Fruit fly (Drosophila melanogaster) whole organism, adult: ENCODE results near the gene rols.
A peak's percentile ranks its signal among the peaks of the same experiment; 100 is the strongest.

Source experiments
- CG12768 ChIP-seq: fragments of 200-800 bp; sonication (Bioruptor generic); optimal IDR thresholded peaks from 2 replicates; lab custom pipeline; 2017; ENCODE audit warnings: missing biosample characterization, missing genetic modification characterization, mild to moderate bottlenecking, moderate library complexity, missing genetic modification reagents
- CG33017 ChIP-seq: fragments of 200-800 bp; sonication (Bioruptor generic); optimal IDR thresholded peaks from 2 replicates; lab custom pipeline; 2018; ENCODE audit warnings: missing biosample characterization, mild to moderate bottlenecking, missing genetic modification characterization, moderate library complexity
- CG7045 ChIP-seq: fragments of 200-800 bp; sonication (Bioruptor generic); optimal IDR thresholded peaks from 2 replicates; lab custom pipeline; 2017; ENCODE audit warnings: missing biosample characterization, mild to moderate bottlenecking, missing genetic modification characterization
- CG7101 ChIP-seq: fragments of 200-800 bp; sonication (Bioruptor generic); optimal IDR thresholded peaks from 2 replicates; lab custom pipeline; 2018; ENCODE audit warnings: missing biosample characterization, mild to moderate bottlenecking, missing genetic modification characterization, moderate library complexity
- Mnt ChIP-seq: fragments of 200-800 bp; sonication (Bioruptor generic); optimal IDR thresholded peaks from 2 replicates; lab custom pipeline; 2016; ENCODE audit warnings: missing biosample characterization, mild to moderate bottlenecking, missing genetic modification characterization
- bab1 ChIP-seq: fragments of 200-800 bp; sonication (Bioruptor generic); optimal IDR thresholded peaks from 3 replicates; lab custom pipeline; 2019; ENCODE audit warnings: missing biosample characterization, mild to moderate bottlenecking, missing genetic modification characterization, moderate library complexity
- cnc ChIP-seq, 2 experiments: fragments of >200 bp; optimal IDR thresholded peaks; 2 replicates each; lab custom pipeline; 2017
- kay ChIP-seq: fragments of 200-800 bp; sonication (Bioruptor generic); peaks from one replicate; lab custom pipeline; 2016; ENCODE audit warnings: missing biosample characterization, missing genetic modification characterization, borderline replicate concordance
- ovo ChIP-seq: fragments of 200-800 bp; sonication (Bioruptor generic); optimal IDR thresholded peaks from 2 replicates; lab custom pipeline; 2016; ENCODE audit warnings: missing biosample characterization, missing genetic modification characterization
- pad ChIP-seq: fragments of 200-800 bp; sonication (Bioruptor generic); optimal IDR thresholded peaks from 3 replicates; lab custom pipeline; 2017; ENCODE audit warnings: missing biosample characterization, missing genetic modification characterization, mild to moderate bottlenecking, moderate library complexity, missing genetic modification reagents
- tj ChIP-seq: fragments of 200-800 bp; sonication (Bioruptor generic); optimal IDR thresholded peaks from 3 replicates; lab custom pipeline; 2017; ENCODE audit warnings: missing biosample characterization, mild to moderate bottlenecking, missing genetic modification characterization, moderate library complexity

DNA sequence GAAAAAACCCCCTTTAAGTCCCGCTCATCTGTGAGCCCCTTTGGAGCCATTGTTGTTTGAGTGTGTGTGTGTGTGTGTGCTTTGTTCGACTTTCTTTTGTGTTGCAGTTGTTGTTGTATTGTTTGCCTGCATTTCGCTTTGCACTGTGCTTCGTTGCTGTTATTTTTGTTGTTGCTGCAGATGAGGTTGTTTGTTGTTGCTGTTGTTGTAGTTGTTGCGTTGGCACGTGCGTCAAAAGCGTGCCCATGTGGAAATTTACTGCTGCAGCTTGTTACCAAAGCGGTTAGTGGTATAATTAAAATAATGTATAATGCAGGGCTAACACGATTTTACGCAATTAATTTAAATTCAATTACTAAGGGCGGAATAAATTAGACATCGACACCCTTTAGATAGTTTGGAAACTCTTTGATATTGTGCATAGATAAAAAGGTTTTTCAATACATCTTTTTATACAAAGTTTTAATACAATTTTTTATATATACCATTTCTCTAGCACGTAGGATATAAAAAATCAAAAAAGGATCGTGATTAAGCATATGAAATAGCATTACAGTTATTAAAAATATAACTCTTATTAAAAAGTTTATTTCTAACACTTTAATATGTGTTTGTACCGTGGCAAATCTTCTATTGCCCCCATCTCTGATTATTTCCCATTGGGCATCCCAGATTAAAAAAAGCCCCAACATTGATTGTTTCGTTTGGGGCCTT, 25.7 kb upstream of the rols start:
- TF ChIP-seq pad (GFP tag; lab: Kevin White, UChicago): peak; percentile 55
- no peak for TF ChIP-seq bab1 (GFP tag; lab: Kevin White, UChicago)
- TF ChIP-seq CG7101 (tag; lab: Kevin White, UChicago): no peak
- no peak for TF ChIP-seq cnc (optimal IDR thresholded peaks at IDR 0.05; lab: Kevin White, UChicago)
- TF ChIP-seq CG7045 (GFP tag; lab: Kevin White, UChicago): no peak
- TF ChIP-seq tj: no peak
- TF ChIP-seq ovo (GFP tag; lab: Kevin White, UChicago): no peak
- no peak for TF ChIP-seq CG12768 (GFP tag; lab: Kevin White, UChicago)
- no peak for TF ChIP-seq kay (GFP tag; lab: Kevin White, UChicago)
- TF ChIP-seq CG33017 (tag; lab: Kevin White, UChicago): no peak
- no peak for TF ChIP-seq Mnt (GFP tag; lab: Kevin White, UChicago)
